Worm (Caenorhabditis elegans) whole organism, early embryonic: ENCODE results near the gene Y54G2A.16.

Source experiments
- ama-1 ChIP-seq: fragments of 150-350 bp; optimal IDR thresholded peaks from 2 replicates; lab custom pipeline; 2014
- ets-7 ChIP-seq: sonication (generic microtip); optimal IDR thresholded peaks from 2 replicates; lab custom pipeline; 2016; ENCODE audit warnings: missing genotype, missing genetic modification characterization, missing compliant biosample characterization
- pes-1 ChIP-seq: fragments of 200-800 bp; sonication (Bioruptor generic); IDR thresholded peaks from 2 replicates; pipeline ENCODE4 v1.3.6; 2022; ENCODE audit warnings: missing genetic modification reagents, missing genetic modification characterization, missing compliant biosample characterization
- tbx-11 ChIP-seq: fragments of 200-800 bp; sonication (Bioruptor generic); IDR thresholded peaks from 2 replicates; pipeline ENCODE4 v1.3.6; 2022; ENCODE audit warnings: missing genetic modification characterization, missing compliant biosample characterization
- tra-4 ChIP-seq: sonication (generic microtip); optimal IDR thresholded peaks from 2 replicates; lab custom pipeline; 2017; ENCODE audit warnings: missing genetic modification characterization, missing compliant biosample characterization

ce11 chrIV:2823446-2823845 lies 41.2 kb downstream of the Y54G2A.16 start, which contains the start of gene clec-80:
- no peak for TF ChIP-seq tra-4
- no peak for TF ChIP-seq tbx-11 (GFP tag; lab: Robert Waterston, UW)
- TF ChIP-seq pes-1 (GFP tag; lab: Robert Waterston, UW), result no peak
- no peak for TF ChIP-seq ama-1 (lab: Kevin White, UChicago)
- TF ChIP-seq ets-7 (tag; lab: Kevin White, UChicago), result no peak
